Fruit fly (Drosophila melanogaster) whole organism, embryonic: ENCODE results near the gene CG32944.

ENCODE experiments used
- Abd-B ChIP-seq: fragments of 200-800 bp; sonication (Bioruptor generic); optimal IDR thresholded peaks from 2 replicates; lab custom pipeline; 2018; ENCODE audit warnings: missing biosample characterization, mild to moderate bottlenecking, missing genetic modification characterization, moderate library complexity
- Blimp-1 ChIP-seq: fragments of 200-800 bp; sonication (Bioruptor generic); optimal IDR thresholded peaks from 3 replicates; lab custom pipeline; 2018; ENCODE audit warnings: missing biosample characterization, missing genetic modification characterization, mild to moderate bottlenecking, moderate library complexity, missing genetic modification reagents
- CG12071 ChIP-seq: fragments of 200-800 bp; sonication (Bioruptor generic); optimal IDR thresholded peaks from 3 replicates; lab custom pipeline; 2018; ENCODE audit warnings: missing biosample characterization, mild to moderate bottlenecking, missing genetic modification characterization
- CG1233 ChIP-seq: fragments of 200-800 bp; sonication (Bioruptor generic); optimal IDR thresholded peaks from 4 replicates; lab custom pipeline; 2018; ENCODE audit warnings: missing biosample characterization, mild to moderate bottlenecking, missing genetic modification characterization
- CG13624 ChIP-seq: fragments of 200-800 bp; sonication (Bioruptor generic); optimal IDR thresholded peaks from 2 replicates; lab custom pipeline; 2016; ENCODE audit warnings: missing biosample characterization, missing genetic modification characterization
- CG1647 ChIP-seq: fragments of 200-800 bp; sonication (Bioruptor generic); optimal IDR thresholded peaks from 3 replicates; lab custom pipeline; 2016; ENCODE audit warnings: missing biosample characterization, missing genetic modification characterization
- CG2678 ChIP-seq: fragments of 200-800 bp; sonication (Bioruptor generic); optimal IDR thresholded peaks from 3 replicates; lab custom pipeline; 2019; ENCODE audit warnings: missing biosample characterization, mild to moderate bottlenecking, missing genetic modification characterization, moderate library complexity
- CG31365 ChIP-seq: fragments of 200-800 bp; sonication (Bioruptor generic); optimal IDR thresholded peaks from 2 replicates; lab custom pipeline; 2018; ENCODE audit warnings: missing biosample characterization, mild to moderate bottlenecking, missing genetic modification characterization
- CG3407 ChIP-seq: fragments of 200-800 bp; sonication (Bioruptor generic); optimal IDR thresholded peaks from 2 replicates; lab custom pipeline; 2018; ENCODE audit warnings: missing biosample characterization, mild to moderate bottlenecking, missing genetic modification characterization
- CG3995 ChIP-seq: fragments of 200-800 bp; sonication (Bioruptor generic); optimal IDR thresholded peaks from 3 replicates; lab custom pipeline; 2016; ENCODE audit warnings: missing biosample characterization, missing genetic modification characterization
- CG4328 ChIP-seq: fragments of 200-800 bp; sonication (Bioruptor generic); optimal IDR thresholded peaks from 3 replicates; lab custom pipeline; 2017; ENCODE audit warnings: missing biosample characterization, missing genetic modification reagents, missing genetic modification characterization
- CG6254 ChIP-seq: fragments of 200-800 bp; sonication (Bioruptor generic); optimal IDR thresholded peaks from 3 replicates; lab custom pipeline; 2017; ENCODE audit warnings: mild to moderate bottlenecking, missing biosample characterization, missing genetic modification reagents, missing genetic modification characterization
- CG6654 ChIP-seq: fragments of 200-800 bp; sonication (Bioruptor generic); optimal IDR thresholded peaks from 2 replicates; lab custom pipeline; 2017; ENCODE audit warnings: missing biosample characterization, mild to moderate bottlenecking, missing genetic modification characterization
- CG6854 ChIP-seq: fragments of 200-800 bp; sonication (Bioruptor generic); optimal IDR thresholded peaks from 3 replicates; lab custom pipeline; 2017; ENCODE audit warnings: missing biosample characterization, mild to moderate bottlenecking, missing genetic modification characterization
- CG7357 ChIP-seq: fragments of 200-800 bp; sonication (Bioruptor generic); IDR thresholded peaks from 3 replicates; pipeline ENCODE4 v1.3.6; 2022; ENCODE audit warnings: missing biosample characterization, missing genetic modification characterization
- CG8281 ChIP-seq: fragments of 200-800 bp; sonication (Bioruptor generic); optimal IDR thresholded peaks from 2 replicates; lab custom pipeline; 2018; ENCODE audit warnings: missing biosample characterization, mild to moderate bottlenecking, missing genetic modification characterization, moderate library complexity
- CG8944 ChIP-seq: fragments of 200-800 bp; sonication (Bioruptor generic); optimal IDR thresholded peaks from 3 replicates; lab custom pipeline; 2016; ENCODE audit warnings: missing biosample characterization, missing genetic modification characterization
- Chrac-16 ChIP-seq: fragments of 200-800 bp; sonication (Bioruptor generic); optimal IDR thresholded peaks from 3 replicates; lab custom pipeline; 2016; ENCODE audit warnings: missing biosample characterization, missing genetic modification characterization
- CrebB ChIP-seq: fragments of 200-800 bp; sonication (Bioruptor generic); optimal IDR thresholded peaks from 3 replicates; lab custom pipeline; 2018; ENCODE audit warnings: missing biosample characterization, mild to moderate bottlenecking, missing genetic modification characterization
- Doc2 ChIP-seq: fragments of 200-800 bp; sonication (Bioruptor generic); IDR thresholded peaks from 2 replicates; pipeline ENCODE4 v1.3.6; 2022; ENCODE audit warnings: missing biosample characterization, missing genetic modification characterization
- Ets65A ChIP-seq: fragments of 200-800 bp; sonication (Bioruptor generic); peaks from one replicate; lab custom pipeline; 2016; ENCODE audit warnings: missing biosample characterization, missing genetic modification characterization
- GATAe ChIP-seq: fragments of 200-800 bp; sonication (Bioruptor generic); conservative IDR thresholded peaks from 2 replicates; pipeline ENCODE4 v1.3.6; 2022; ENCODE audit warnings: missing biosample characterization, missing genetic modification characterization
- HLH54F ChIP-seq: fragments of 200-800 bp; sonication (Bioruptor generic); optimal IDR thresholded peaks from 3 replicates; lab custom pipeline; 2016; ENCODE audit warnings: missing biosample characterization, missing genetic modification characterization
- HmgZ ChIP-seq: fragments of 200-800 bp; sonication (Bioruptor generic); optimal IDR thresholded peaks from 2 replicates; lab custom pipeline; 2018; ENCODE audit warnings: missing biosample characterization, mild to moderate bottlenecking, missing genetic modification characterization
- Lpt ChIP-seq: fragments of >200 bp; optimal IDR thresholded peaks from 2 replicates; lab custom pipeline; 2018; ENCODE audit warnings: missing biosample characterization, missing genetic modification characterization
- Mad ChIP-seq: fragments of 200-800 bp; sonication (Bioruptor generic); optimal IDR thresholded peaks from 2 replicates; lab custom pipeline; 2016; ENCODE audit warnings: missing biosample characterization, missing genetic modification characterization
- Oli ChIP-seq: fragments of 200-800 bp; sonication (Bioruptor generic); optimal IDR thresholded peaks from 2 replicates; lab custom pipeline; 2018; ENCODE audit warnings: missing biosample characterization, mild to moderate bottlenecking, missing genetic modification characterization, moderate library complexity
- Scr ChIP-seq: fragments of 200-800 bp; sonication (Bioruptor generic); IDR thresholded peaks from 2 replicates; pipeline ENCODE4 v1.3.6; 2022; ENCODE audit warnings: missing biosample characterization, missing genetic modification characterization; ENCODE audit not compliant: partially characterized antibody
- Sry-β ChIP-seq: fragments of 200-800 bp; sonication (Bioruptor generic); optimal IDR thresholded peaks from 2 replicates; lab custom pipeline; 2018; ENCODE audit warnings: missing biosample characterization, mild to moderate bottlenecking, missing genetic modification characterization, moderate library complexity
- Vsx1 ChIP-seq: fragments of 200-800 bp; sonication (Bioruptor generic); optimal IDR thresholded peaks from 2 replicates; lab custom pipeline; 2017; ENCODE audit warnings: missing biosample characterization, mild to moderate bottlenecking, missing genetic modification characterization, missing genetic modification reagents
- ac ChIP-seq: fragments of 200-800 bp; sonication (Bioruptor generic); optimal IDR thresholded peaks from 3 replicates; lab custom pipeline; 2017; ENCODE audit warnings: missing biosample characterization, mild to moderate bottlenecking, missing genetic modification characterization
- cas ChIP-seq: fragments of 200-800 bp; sonication (Bioruptor generic); IDR thresholded peaks from 2 replicates; pipeline ENCODE4 v1.3.6; 2022; ENCODE audit warnings: missing biosample characterization, missing genetic modification characterization
- chif ChIP-seq, 2 experiments: fragments of 200-800 bp; sonication (Bioruptor generic); optimal IDR thresholded peaks; 3 replicates each; lab custom pipeline; 2016; ENCODE audit warnings: missing biosample characterization in 2 of 2, missing genetic modification characterization in 2 of 2
- crc ChIP-seq: fragments of 200-800 bp; sonication (Bioruptor generic); optimal IDR thresholded peaks from 2 replicates; lab custom pipeline; 2016; ENCODE audit warnings: missing biosample characterization, missing genetic modification characterization
- dm ChIP-seq: fragments of 200-800 bp; sonication (Bioruptor generic); optimal IDR thresholded peaks from 3 replicates; lab custom pipeline; 2016; ENCODE audit warnings: missing biosample characterization, missing genetic modification characterization
- gro ChIP-seq: fragments of 200-800 bp; sonication (Bioruptor generic); optimal IDR thresholded peaks from 2 replicates; lab custom pipeline; 2016; ENCODE audit warnings: missing biosample characterization, missing genetic modification characterization
- gsb ChIP-seq: fragments of 200-800 bp; sonication (Bioruptor generic); IDR thresholded peaks from 2 replicates; pipeline ENCODE4 v1.3.6; 2022; ENCODE audit warnings: missing biosample characterization, missing genetic modification characterization
- h ChIP-seq: fragments of >200 bp; optimal IDR thresholded peaks from 2 replicates; lab custom pipeline; 2017
- her ChIP-seq: fragments of 200-800 bp; sonication (Bioruptor generic); optimal IDR thresholded peaks from 2 replicates; lab custom pipeline; 2016; ENCODE audit warnings: missing biosample characterization, missing genetic modification characterization
- jigr1 ChIP-seq: fragments of 200-800 bp; sonication (Bioruptor generic); IDR thresholded peaks from 3 replicates; pipeline ENCODE4 v1.3.6; 2022; ENCODE audit warnings: missing biosample characterization, missing genetic modification characterization
- kah ChIP-seq: fragments of 200-800 bp; sonication (Bioruptor generic); optimal IDR thresholded peaks from 2 replicates; lab custom pipeline; 2018; ENCODE audit warnings: missing biosample characterization, mild to moderate bottlenecking, missing genetic modification characterization
- nerfin-2 ChIP-seq: fragments of 200-800 bp; sonication (Bioruptor generic); IDR thresholded peaks from 2 replicates; pipeline ENCODE4 v1.3.6; 2022; ENCODE audit warnings: missing biosample characterization, missing genetic modification characterization; ENCODE audit not compliant: partially characterized antibody
- nmo ChIP-seq: fragments of 200-800 bp; sonication (Bioruptor generic); optimal IDR thresholded peaks from 2 replicates; lab custom pipeline; 2018; ENCODE audit warnings: missing biosample characterization, mild to moderate bottlenecking, missing genetic modification characterization, moderate library complexity
- pb ChIP-seq: fragments of 200-800 bp; sonication (Bioruptor generic); optimal IDR thresholded peaks from 3 replicates; lab custom pipeline; 2016; ENCODE audit warnings: missing biosample characterization, missing genetic modification characterization
- ro ChIP-seq: fragments of 200-800 bp; sonication (Bioruptor generic); IDR thresholded peaks from 2 replicates; pipeline ENCODE4 v1.3.6; 2022; ENCODE audit warnings: missing biosample characterization, missing genetic modification characterization
- row ChIP-seq: fragments of 200-800 bp; sonication (Bioruptor generic); IDR thresholded peaks from 3 replicates; pipeline ENCODE4 v1.3.6; 2022; ENCODE audit warnings: missing biosample characterization, missing genetic modification characterization
- seq ChIP-seq: fragments of 200-800 bp; sonication (Bioruptor generic); IDR thresholded peaks from 2 replicates; pipeline ENCODE4 v1.3.6; 2022; ENCODE audit warnings: missing biosample characterization, missing genetic modification characterization
- so ChIP-seq: fragments of 200-800 bp; sonication (Bioruptor generic); IDR thresholded peaks from 3 replicates; pipeline ENCODE4 v1.3.6; 2022; ENCODE audit warnings: missing biosample characterization, missing genetic modification characterization
- sqz ChIP-seq: fragments of 200-800 bp; sonication (Bioruptor generic); optimal IDR thresholded peaks from 3 replicates; lab custom pipeline; 2018; ENCODE audit warnings: missing biosample characterization, mild to moderate bottlenecking, missing genetic modification characterization

Gene CG32944

DNA sequence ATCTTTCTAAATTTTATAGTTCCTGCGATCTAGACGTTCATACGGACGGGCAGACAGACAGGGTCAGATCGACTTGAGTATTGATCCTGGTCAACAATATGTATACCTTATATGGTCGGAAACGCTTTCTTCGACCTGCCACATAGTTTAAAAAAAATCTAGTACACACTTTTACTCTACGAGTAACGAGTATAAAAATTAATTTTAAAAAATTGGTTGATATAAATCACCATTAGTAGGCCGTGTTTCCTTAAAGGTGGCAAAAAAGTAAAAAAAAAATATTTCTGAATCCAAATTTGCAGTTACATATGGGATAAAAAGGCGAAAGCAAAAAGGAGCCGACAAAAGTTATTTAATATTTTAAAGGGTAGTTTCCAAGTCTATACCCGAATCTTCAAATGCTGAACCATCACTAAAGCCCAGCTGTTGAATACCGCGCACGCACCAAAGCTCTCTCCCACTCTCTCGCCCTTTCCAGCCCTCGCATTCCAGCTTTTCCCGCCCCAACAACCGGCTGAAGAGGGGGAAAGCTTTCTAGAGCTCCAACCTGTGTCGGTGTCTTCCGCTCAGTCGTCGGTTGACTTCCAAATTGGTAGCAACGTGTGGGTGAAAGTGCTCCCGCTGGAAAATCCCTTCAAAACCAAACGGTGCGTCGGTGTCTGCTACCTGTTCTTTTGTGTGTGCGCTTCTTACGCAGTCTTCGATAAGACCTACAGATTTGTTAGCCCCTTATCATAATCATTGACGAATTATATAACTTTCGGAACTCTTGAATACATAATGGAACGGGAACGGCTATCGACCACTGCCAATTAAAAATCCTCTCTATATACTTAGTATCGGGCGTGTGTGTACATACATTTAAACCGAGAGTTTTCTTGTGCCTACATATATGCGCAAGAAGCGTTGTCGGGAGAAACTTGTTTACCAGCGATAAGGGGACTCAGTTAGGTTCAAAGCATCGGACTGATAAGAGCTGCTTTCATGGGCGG lies 40.7 kb downstream of the CG32944 start, which contains the start of gene Sfxn1-3 (continued):
- TF ChIP-seq gro (GFP tag; lab: Kevin White, UChicago) (peak; percentile 79), CG3407 (GFP tag; lab: Kevin White, UChicago) (no peak), HmgZ (tag; lab: Kevin White, UChicago) (peak; percentile 71), nmo (GFP tag; lab: Kevin White, UChicago) (peak; percentile 18), CrebB (tag; lab: Kevin White, UChicago) (peak; percentile 26), so (peak; percentile 58; the same call in 2 of the 3 replicates), HLH54F (GFP tag; lab: Kevin White, UChicago) (peak; percentile 7), Oli (tag; lab: Kevin White, UChicago) (no peak), her (peak; percentile 51), Ets65A (GFP tag; lab: Kevin White, UChicago) (peak; percentile 78), jigr1 (GFP tag; lab: Robert Waterston, UW) (no peak), gsb (GFP tag; lab: Robert Waterston, UW) (0 out of 2 replicates have a peak, but pooled peaks have one; percentile 47), ro (GFP tag; lab: Robert Waterston, UW) (no peak), Lpt (GFP tag; lab: Kevin White, UChicago) (no peak), kah (peak; percentile 82), seq (GFP tag; lab: Robert Waterston, UW) (peak; percentile 68; the same call in 1 of the 2 replicates), CG3995 (GFP tag; lab: Kevin White, UChicago) (no peak), pb (GFP tag; lab: Kevin White, UChicago) (peak; percentile 53), cas (no peak), CG1233 (GFP tag; lab: Kevin White, UChicago) (peak; percentile 23), row (peak; percentile 95), CG6254 (GFP tag; lab: Kevin White, UChicago) (no peak), CG13624 (GFP tag; lab: Kevin White, UChicago) (peak; percentile 46), CG8281 (tag; lab: Kevin White, UChicago) (no peak), nerfin-2 (GFP tag; lab: Robert Waterston, UW) (no peak; the same call in 1 of the 2 replicates), h (lab: Kevin White, UChicago) (no peak), CG12071 (peak; percentile 57), Vsx1 (GFP tag; lab: Kevin White, UChicago) (peak; percentile 56), crc (GFP tag; lab: Kevin White, UChicago) (no peak), ac (GFP tag; lab: Kevin White, UChicago) (no peak), Abd-B (GFP tag; lab: Kevin White, UChicago) (no peak), CG2678 (tag; lab: Kevin White, UChicago) (peak; percentile 55), sqz (no peak), Mad (GFP tag; lab: Kevin White, UChicago) (peak; percentile 13), CG4328 (GFP tag; lab: Kevin White, UChicago) (peak; percentile 67), CG1647 (no peak), Sry-β (GFP tag; lab: Kevin White, UChicago) (no peak), dm (peak; percentile 36), CG6854 (peak; percentile 61), Blimp-1 (GFP tag; lab: Kevin White, UChicago) (no peak), Scr (GFP tag; lab: Robert Waterston, UW) (0 out of 2 replicates have a peak, but pooled peaks have one; percentile 35), CG8944 (no peak), Doc2 (GFP tag; lab: Robert Waterston, UW) (no peak), CG31365 (tag; lab: Kevin White, UChicago) (peak; percentile 11), CG7357 (GFP tag; lab: Robert Waterston, UW) (0 out of 3 replicates have a peak, but pooled peaks have one; percentile 20), Chrac-16 (GFP tag; lab: Kevin White, UChicago) (no peak), CG6654 (GFP tag; lab: Kevin White, UChicago) (no peak), chif (GFP tag; optimal IDR thresholded peaks at IDR 0.05; lab: Kevin White, UChicago) (no peak), GATAe (no peak)
